Fruit fly (Drosophila melanogaster) whole organism, prepupa: Measurements from ENCODE around the gene Kr-h2.
A peak's percentile ranks its signal among the peaks of the same experiment; 100 is the strongest.

Source experiments
- Blimp-1 ChIP-seq: fragments of 200-800 bp; sonication (Bioruptor generic); optimal IDR thresholded peaks from 3 replicates; lab custom pipeline; 2017; ENCODE audit warnings: missing biosample characterization, missing genetic modification characterization, mild to moderate bottlenecking, moderate library complexity, missing genetic modification reagents
- CG10669 ChIP-seq: fragments of 200-800 bp; sonication (Bioruptor generic); optimal IDR thresholded peaks from 3 replicates; lab custom pipeline; 2018; ENCODE audit warnings: missing biosample characterization, mild to moderate bottlenecking, missing genetic modification characterization, moderate library complexity
- CG11762 ChIP-seq: fragments of 200-800 bp; sonication (Bioruptor generic); optimal IDR thresholded peaks from 3 replicates; lab custom pipeline; 2016; ENCODE audit warnings: missing biosample characterization, missing genetic modification characterization; ENCODE audit not compliant: insufficient read depth
- CG11902 ChIP-seq: fragments of 200-800 bp; sonication (Bioruptor generic); optimal IDR thresholded peaks from 3 replicates; lab custom pipeline; 2016; ENCODE audit warnings: missing biosample characterization, missing genetic modification characterization
- CG1621 ChIP-seq: fragments of 200-800 bp; sonication (Bioruptor generic); optimal IDR thresholded peaks from 3 replicates; lab custom pipeline; 2018; ENCODE audit warnings: missing biosample characterization, mild to moderate bottlenecking, missing genetic modification characterization
- CG3032 ChIP-seq: fragments of 200-800 bp; optimal IDR thresholded peaks from 2 replicates; lab custom pipeline; 2019; ENCODE audit warnings: missing biosample characterization, mild to moderate bottlenecking, missing genetic modification characterization, moderate library complexity
- CG31627 ChIP-seq: fragments of 200-800 bp; sonication (Bioruptor generic); optimal IDR thresholded peaks from 3 replicates; lab custom pipeline; 2016; ENCODE audit warnings: missing biosample characterization, missing genetic modification characterization
- CG32006 ChIP-seq: fragments of 200-800 bp; sonication (Bioruptor generic); optimal IDR thresholded peaks from 3 replicates; lab custom pipeline; 2017; ENCODE audit warnings: missing biosample characterization, mild to moderate bottlenecking, missing genetic modification characterization
- CG34406 ChIP-seq: fragments of 200-800 bp; sonication (Bioruptor generic); optimal IDR thresholded peaks from 3 replicates; lab custom pipeline; 2016; ENCODE audit warnings: missing biosample characterization, missing genetic modification characterization
- CG3919 ChIP-seq: fragments of 200-800 bp; sonication (Bioruptor generic); optimal IDR thresholded peaks from 3 replicates; lab custom pipeline; 2016; ENCODE audit warnings: missing biosample characterization, missing genetic modification characterization
- CG4318 ChIP-seq: fragments of 200-800 bp; sonication (Bioruptor generic); optimal IDR thresholded peaks from 3 replicates; lab custom pipeline; 2017; ENCODE audit warnings: missing biosample characterization, mild to moderate bottlenecking, missing genetic modification characterization
- CG6276 ChIP-seq: fragments of 200-800 bp; sonication (Bioruptor generic); optimal IDR thresholded peaks from 2 replicates; lab custom pipeline; 2017; ENCODE audit warnings: missing biosample characterization, mild to moderate bottlenecking, missing genetic modification characterization
- CG6792 ChIP-seq: fragments of 200-800 bp; sonication (Bioruptor generic); optimal IDR thresholded peaks from 3 replicates; lab custom pipeline; 2016; ENCODE audit warnings: missing biosample characterization, missing genetic modification characterization
- CG6854 ChIP-seq: fragments of 200-800 bp; sonication (Bioruptor generic); optimal IDR thresholded peaks from 2 replicates; lab custom pipeline; 2017; ENCODE audit warnings: missing biosample characterization, mild to moderate bottlenecking, missing genetic modification characterization
- CG8119 ChIP-seq: fragments of 200-800 bp; sonication (Bioruptor generic); IDR thresholded peaks from 3 replicates; pipeline ENCODE4 v1.3.6; 2022; ENCODE audit warnings: missing biosample characterization, missing genetic modification characterization
- CG8632 ChIP-seq: fragments of 200-800 bp; sonication (Bioruptor generic); optimal IDR thresholded peaks from 3 replicates; lab custom pipeline; 2016; ENCODE audit warnings: missing biosample characterization, missing genetic modification characterization
- CG9139 ChIP-seq: fragments of 200-800 bp; sonication (Bioruptor generic); optimal IDR thresholded peaks from 3 replicates; lab custom pipeline; 2017; ENCODE audit warnings: missing biosample characterization, mild to moderate bottlenecking, missing genetic modification characterization
- Eip78C ChIP-seq: fragments of 200-800 bp; sonication (Bioruptor generic); peaks from one replicate; lab custom pipeline; 2016; ENCODE audit warnings: missing biosample characterization, missing genetic modification characterization
- Eip93F ChIP-seq: fragments of 200-800 bp; sonication (Bioruptor generic); optimal IDR thresholded peaks from 2 replicates; lab custom pipeline; 2016; ENCODE audit warnings: missing biosample characterization, mild to moderate bottlenecking, missing genetic modification characterization
- Ets21C ChIP-seq: fragments of 200-800 bp; sonication (Bioruptor generic); optimal IDR thresholded peaks from 3 replicates; lab custom pipeline; 2016; ENCODE audit warnings: missing biosample characterization, missing genetic modification characterization
- Ets96B ChIP-seq: fragments of 200-800 bp; optimal IDR thresholded peaks from 2 replicates; lab custom pipeline; 2019; ENCODE audit warnings: missing biosample characterization, mild to moderate bottlenecking, missing genetic modification characterization, moderate library complexity
- Gug ChIP-seq: fragments of 200-800 bp; sonication (Bioruptor generic); IDR thresholded peaks from 2 replicates; pipeline ENCODE4 v1.3.6; 2022; ENCODE audit warnings: missing biosample characterization, missing genetic modification characterization
- Hr38 ChIP-seq: sonication (Bioruptor generic); optimal IDR thresholded peaks from 2 replicates; lab custom pipeline; 2016; ENCODE audit warnings: missing biosample characterization, missing genetic modification characterization
- Hr39 ChIP-seq: fragments of 200-800 bp; sonication (Bioruptor generic); optimal IDR thresholded peaks from 2 replicates; lab custom pipeline; 2016; ENCODE audit warnings: missing biosample characterization, missing genetic modification characterization
- Lpt ChIP-seq: fragments of 200-800 bp; sonication (Bioruptor generic); optimal IDR thresholded peaks from 3 replicates; lab custom pipeline; 2016; ENCODE audit warnings: missing biosample characterization, missing genetic modification characterization
- Met ChIP-seq: fragments of 200-800 bp; sonication (Bioruptor generic); optimal IDR thresholded peaks from 3 replicates; lab custom pipeline; 2016; ENCODE audit warnings: missing biosample characterization, missing genetic modification characterization
- OdsH ChIP-seq: fragments of 200-800 bp; sonication (Bioruptor generic); optimal IDR thresholded peaks from 3 replicates; lab custom pipeline; 2016; ENCODE audit warnings: missing biosample characterization, missing genetic modification characterization
- Smox ChIP-seq: fragments of 200-800 bp; sonication (Bioruptor generic); optimal IDR thresholded peaks from 3 replicates; lab custom pipeline; 2016; ENCODE audit warnings: missing biosample characterization, missing genetic modification characterization
- Sox102F ChIP-seq: fragments of 200-800 bp; sonication (Bioruptor generic); optimal IDR thresholded peaks from 2 replicates; lab custom pipeline; 2016; ENCODE audit warnings: missing biosample characterization, mild to moderate bottlenecking, missing genetic modification characterization
- Sox14 ChIP-seq: fragments of 200-800 bp; sonication (Bioruptor generic); optimal IDR thresholded peaks from 3 replicates; lab custom pipeline; 2016; ENCODE audit warnings: missing biosample characterization, missing genetic modification characterization
- Sox15 ChIP-seq: fragments of 200-800 bp; sonication (Bioruptor generic); optimal IDR thresholded peaks from 3 replicates; lab custom pipeline; 2016; ENCODE audit warnings: missing biosample characterization, missing genetic modification characterization
- achi ChIP-seq: fragments of 200-800 bp; sonication (Bioruptor generic); optimal IDR thresholded peaks from 3 replicates; lab custom pipeline; 2016; ENCODE audit warnings: missing biosample characterization, missing genetic modification characterization
- cyc ChIP-seq: fragments of 200-800 bp; sonication (Bioruptor generic); optimal IDR thresholded peaks from 3 replicates; lab custom pipeline; 2016; ENCODE audit warnings: missing biosample characterization, missing genetic modification characterization
- dac ChIP-seq: fragments of 200-800 bp; sonication (Bioruptor generic); optimal IDR thresholded peaks from 2 replicates; lab custom pipeline; 2017; ENCODE audit warnings: missing biosample characterization, mild to moderate bottlenecking, missing genetic modification characterization
- dsx ChIP-seq: fragments of 200-800 bp; optimal IDR thresholded peaks from 3 replicates; lab custom pipeline; 2019; ENCODE audit warnings: missing biosample characterization, mild to moderate bottlenecking, missing genetic modification characterization, moderate library complexity; ENCODE audit not compliant: poor library complexity, severe bottlenecking
- eg ChIP-seq: fragments of 200-800 bp; sonication (Bioruptor generic); IDR thresholded peaks from 3 replicates; pipeline ENCODE4 v1.3.6; 2022; ENCODE audit warnings: missing biosample characterization, missing genetic modification characterization
- fd85E ChIP-seq: fragments of 200-800 bp; sonication (Bioruptor generic); optimal IDR thresholded peaks from 3 replicates; lab custom pipeline; 2016; ENCODE audit warnings: missing biosample characterization, missing genetic modification characterization
- fkh ChIP-seq: fragments of 200-800 bp; sonication (Bioruptor generic); optimal IDR thresholded peaks from 3 replicates; lab custom pipeline; 2017; ENCODE audit warnings: missing biosample characterization, mild to moderate bottlenecking, missing genetic modification characterization, moderate library complexity
- lz ChIP-seq: fragments of 200-800 bp; sonication (Bioruptor generic); optimal IDR thresholded peaks from 3 replicates; lab custom pipeline; 2016; ENCODE audit warnings: missing biosample characterization, missing genetic modification characterization
- net ChIP-seq: fragments of 200-800 bp; sonication (Bioruptor generic); optimal IDR thresholded peaks from 3 replicates; lab custom pipeline; 2016; ENCODE audit warnings: missing biosample characterization, missing genetic modification characterization
- pdm3 ChIP-seq: fragments of 200-800 bp; sonication (Bioruptor generic); optimal IDR thresholded peaks from 3 replicates; lab custom pipeline; 2016; ENCODE audit warnings: missing biosample characterization, missing genetic modification characterization
- salr ChIP-seq, 2 experiments: fragments of 200-800 bp; sonication (Bioruptor generic); optimal IDR thresholded peaks; 3 replicates each; lab custom pipeline; 2016 to 2018; ENCODE audit warnings: missing biosample characterization in 2 of 2, missing genetic modification characterization in 2 of 2, mild to moderate bottlenecking in 1 of 2
- spab ChIP-seq: fragments of 200-800 bp; sonication (Bioruptor generic); optimal IDR thresholded peaks from 2 replicates; lab custom pipeline; 2017; ENCODE audit warnings: missing biosample characterization, mild to moderate bottlenecking, missing genetic modification characterization, missing genetic modification reagents
- ss ChIP-seq, 2 experiments: fragments of 200-800 bp; sonication (Bioruptor generic); optimal IDR thresholded peaks; 2 replicates in 1 of 2; 3 replicates in 1 of 2; lab custom pipeline; 2017 to 2018; ENCODE audit warnings: mild to moderate bottlenecking in 2 of 2, missing biosample characterization in 2 of 2, missing genetic modification characterization in 2 of 2, moderate library complexity in 1 of 2
- svp ChIP-seq: fragments of 200-800 bp; sonication (Bioruptor generic); peaks from one replicate; lab custom pipeline; 2016; ENCODE audit warnings: missing biosample characterization, missing genetic modification characterization
- topi ChIP-seq: fragments of 200-800 bp; sonication (Bioruptor generic); optimal IDR thresholded peaks from 3 replicates; lab custom pipeline; 2016; ENCODE audit warnings: missing biosample characterization, missing genetic modification characterization

The Kr-h2 gene

dm6 chr2L:6092300-6092699 is 21.5 kb downstream of the Kr-h2 start:
- TF ChIP-seq OdsH (GFP tag; lab: Kevin White, UChicago) (no peak), CG8632 (GFP tag; lab: Kevin White, UChicago) (no peak), Met (GFP tag; lab: Kevin White, UChicago) (no peak), Smox (GFP tag; lab: Kevin White, UChicago) (no peak), cyc (no peak), CG8119 (GFP tag; lab: Robert Waterston, UW) (no peak), Sox102F (GFP tag; lab: Kevin White, UChicago) (no peak), CG32006 (GFP tag; lab: Kevin White, UChicago) (no peak), Gug (GFP tag; lab: Robert Waterston, UW) (no peak), dac (GFP tag; lab: Kevin White, UChicago) (no peak), CG3032 (tag; lab: Kevin White, UChicago) (no peak), ss (GFP tag; optimal IDR thresholded peaks at IDR 0.05; lab: Kevin White, UChicago) (no peak), lz (GFP tag; lab: Kevin White, UChicago) (no peak), CG9139 (GFP tag; lab: Kevin White, UChicago) (no peak), net (GFP tag; lab: Kevin White, UChicago) (no peak)
- TF ChIP-seq, all 60 proteins: peak for 0

dm6 chr2L:6098479-6099269 is 27.9 kb downstream of the Kr-h2 start, which contains the start of gene CG9175:
Gene CG9175 (minus strand): TSS chr2L:6098966.
- no peak for TF ChIP-seq Hr39 (GFP tag; lab: Kevin White, UChicago)
- peak; percentile 38 for TF ChIP-seq fkh (GFP tag; lab: Kevin White, UChicago)
- no peak for TF ChIP-seq CG6276 (GFP tag; lab: Kevin White, UChicago)
- no peak for TF ChIP-seq Sox102F (GFP tag; lab: Kevin White, UChicago)
- no peak for TF ChIP-seq dsx
- TF ChIP-seq net (GFP tag; lab: Kevin White, UChicago), result no peak
- TF ChIP-seq CG9139 (GFP tag; lab: Kevin White, UChicago), result no peak
- no peak for TF ChIP-seq Sox15 (GFP tag; lab: Kevin White, UChicago)
- peak; percentile 49 for TF ChIP-seq CG1621
- TF ChIP-seq Eip93F (GFP tag; lab: Kevin White, UChicago), result no peak
- TF ChIP-seq pdm3 (GFP tag; lab: Kevin White, UChicago), result no peak
- TF ChIP-seq CG6792 (GFP tag; lab: Kevin White, UChicago), result no peak
- TF ChIP-seq spab (GFP tag; lab: Kevin White, UChicago), result no peak
- no peak for TF ChIP-seq Ets96B (tag; lab: Kevin White, UChicago)
- no peak for TF ChIP-seq achi (GFP tag; lab: Kevin White, UChicago)
- TF ChIP-seq CG32006 (GFP tag; lab: Kevin White, UChicago), result no peak
- TF ChIP-seq CG34406 (GFP tag; lab: Kevin White, UChicago), result no peak
- TF ChIP-seq Met (GFP tag; lab: Kevin White, UChicago), result no peak
- TF ChIP-seq CG10669 (GFP tag; lab: Kevin White, UChicago), result no peak
- TF ChIP-seq CG4318, result no peak
- peak; percentile 96 for TF ChIP-seq svp (GFP tag; lab: Kevin White, UChicago)
- peak; percentile 21 for TF ChIP-seq CG31627
- no peak for TF ChIP-seq Blimp-1 (GFP tag; lab: Kevin White, UChicago)
- TF ChIP-seq CG3919, result no peak
- no peak for TF ChIP-seq topi (GFP tag; lab: Kevin White, UChicago)
- TF ChIP-seq salr (GFP tag; optimal IDR thresholded peaks at IDR 0.05; lab: Kevin White, UChicago), result no peak
- no peak for TF ChIP-seq CG11902 (GFP tag; lab: Kevin White, UChicago)
- no peak for TF ChIP-seq CG6854 (GFP tag; lab: Kevin White, UChicago)
- TF ChIP-seq lz (GFP tag; lab: Kevin White, UChicago), result peak; percentile 14
- TF ChIP-seq Hr38 (GFP tag; lab: Kevin White, UChicago), result no peak
- TF ChIP-seq CG11762, result no peak
- no peak for TF ChIP-seq Lpt (GFP tag; lab: Kevin White, UChicago)
- peak; percentile 47 for TF ChIP-seq Sox14 (GFP tag; lab: Kevin White, UChicago)
- TF ChIP-seq Eip78C, result peak; percentile 80
- TF ChIP-seq ss (GFP tag; optimal IDR thresholded peaks at IDR 0.05; lab: Kevin White, UChicago), result no peak
- no peak for TF ChIP-seq fd85E
- no peak for TF ChIP-seq Ets21C
- TF ChIP-seq CG8632 (GFP tag; lab: Kevin White, UChicago), result no peak
- no peak; the same call in 2 of the 3 replicates for TF ChIP-seq eg (GFP tag; lab: Robert Waterston, UW)
